Worm (Caenorhabditis elegans) whole organism, L2 larva: ENCODE measurements around the gene hpd-1.

ENCODE experiments used
- F13H6.1 ChIP-seq: sonication (generic microtip); optimal IDR thresholded peaks from 2 replicates; lab custom pipeline; 2016; ENCODE audit warnings: missing genetic modification characterization, missing compliant biosample characterization
- ZK546.5 ChIP-seq: sonication (generic microtip); optimal IDR thresholded peaks from 2 replicates; lab custom pipeline; 2017; ENCODE audit warnings: missing biosample characterization, missing genetic modification characterization
- ama-1 ChIP-seq: fragments of 150-350 bp; optimal IDR thresholded peaks from 2 replicates; lab custom pipeline; 2018; ENCODE audit warnings: inconsistent platforms
- mdl-1 ChIP-seq, 2 experiments: fragments of 150-350 bp in 1 of 2; sonication (generic microtip) in 1 of 2; optimal IDR thresholded peaks; 2 replicates each; lab custom pipeline; 2017; ENCODE audit warnings: missing biosample characterization in 2 of 2, missing genetic modification characterization in 2 of 2
- unc-62 ChIP-seq: fragments of 150-350 bp; optimal IDR thresholded peaks from 2 replicates; lab custom pipeline; 2014; ENCODE audit warnings: missing biosample characterization, missing genetic modification reagents, missing genetic modification characterization
- ztf-4 ChIP-seq: fragments of 150-350 bp; optimal IDR thresholded peaks from 2 replicates; lab custom pipeline; 2014; ENCODE audit warnings: missing biosample characterization, missing genetic modification characterization

DNA sequence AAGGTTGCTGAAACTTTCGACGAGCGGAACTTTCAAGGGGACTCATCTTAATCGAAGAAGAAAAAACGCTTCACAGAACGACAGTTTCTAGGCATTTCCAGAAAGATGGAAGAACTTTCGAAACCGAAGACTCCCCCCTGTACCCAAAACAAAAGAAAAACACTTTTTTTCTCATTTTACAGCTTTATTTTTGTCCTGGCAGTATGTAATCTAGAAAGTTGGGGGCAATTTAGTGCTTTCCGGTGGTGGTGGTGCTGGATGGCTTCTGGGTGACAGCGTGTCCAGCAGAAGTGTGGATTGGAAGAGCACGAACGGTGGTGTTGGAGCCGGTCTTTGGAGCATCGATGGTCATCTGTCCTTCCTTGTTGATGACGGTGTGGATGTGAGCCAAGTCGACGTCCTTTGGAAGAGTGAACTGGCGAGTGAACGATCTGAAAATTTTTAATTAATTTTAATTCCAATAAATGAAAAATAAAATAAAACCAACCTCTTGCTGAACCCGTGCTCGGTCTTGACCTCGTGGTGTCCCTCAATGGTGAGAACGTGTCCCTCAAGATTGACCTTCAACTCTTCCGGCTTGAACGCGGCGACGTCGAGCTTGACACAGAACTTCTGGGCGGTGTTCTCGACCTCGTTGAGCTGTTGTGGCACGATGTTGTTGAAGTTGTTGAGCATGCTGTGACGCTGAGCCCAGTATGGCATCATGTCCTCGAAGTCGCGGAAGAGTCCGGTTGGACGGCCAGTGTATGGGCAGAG, 29.2 kb upstream of the hpd-1 start:
- no peak for TF ChIP-seq ztf-4 (tag; lab: Kevin White, UChicago)
- TF ChIP-seq mdl-1 (tag; optimal IDR thresholded peaks at IDR 0.05; lab: Kevin White, UChicago): no peak
- TF ChIP-seq ama-1 (lab: Kevin White, UChicago): no peak
- TF ChIP-seq F13H6.1: no peak
- TF ChIP-seq ZK546.5 (tag; lab: Kevin White, UChicago): no peak
- TF ChIP-seq unc-62 (GFP tag; lab: Kevin White, UChicago): no peak
